Worm (Caenorhabditis elegans): ENCODE measurements around the gene Y116A8C.27.
"Not testable (repeated sequence)": the region's sequence is repeated elsewhere in the genome, so short reads cannot be mapped to it uniquely, and the experiment has no call there.

The Y116A8C.27 gene

DNA sequence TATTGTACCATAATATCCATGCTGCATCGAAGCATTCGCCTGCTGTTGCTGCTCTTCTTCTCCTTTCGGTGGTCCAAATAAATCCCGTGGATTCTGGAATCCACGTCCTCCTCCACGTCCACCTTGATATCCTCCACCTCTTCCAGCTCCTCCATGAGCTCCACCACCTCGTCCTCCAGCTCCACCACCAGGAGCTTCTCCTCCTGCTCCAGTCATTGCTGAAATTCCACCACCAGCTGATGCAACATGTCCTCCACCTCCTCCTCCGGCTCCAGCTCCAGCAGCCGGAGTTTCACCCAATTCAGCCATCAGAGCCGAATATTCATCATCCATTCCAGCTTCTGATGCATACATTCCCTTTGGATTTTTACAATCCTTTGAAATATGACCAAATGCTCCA lies 9.5 kb upstream of the Y116A8C.27 start:
- no peak for TF ChIP-seq W03F9.2 (tag; optimal IDR thresholded peaks at IDR 0.05)
- no peak for TF ChIP-seq him-1 (tag; optimal IDR thresholded peaks at IDR 0.05)
- TF ChIP-seq dao-5 (tag; optimal IDR thresholded peaks at IDR 0.05) = no peak

DNA sequence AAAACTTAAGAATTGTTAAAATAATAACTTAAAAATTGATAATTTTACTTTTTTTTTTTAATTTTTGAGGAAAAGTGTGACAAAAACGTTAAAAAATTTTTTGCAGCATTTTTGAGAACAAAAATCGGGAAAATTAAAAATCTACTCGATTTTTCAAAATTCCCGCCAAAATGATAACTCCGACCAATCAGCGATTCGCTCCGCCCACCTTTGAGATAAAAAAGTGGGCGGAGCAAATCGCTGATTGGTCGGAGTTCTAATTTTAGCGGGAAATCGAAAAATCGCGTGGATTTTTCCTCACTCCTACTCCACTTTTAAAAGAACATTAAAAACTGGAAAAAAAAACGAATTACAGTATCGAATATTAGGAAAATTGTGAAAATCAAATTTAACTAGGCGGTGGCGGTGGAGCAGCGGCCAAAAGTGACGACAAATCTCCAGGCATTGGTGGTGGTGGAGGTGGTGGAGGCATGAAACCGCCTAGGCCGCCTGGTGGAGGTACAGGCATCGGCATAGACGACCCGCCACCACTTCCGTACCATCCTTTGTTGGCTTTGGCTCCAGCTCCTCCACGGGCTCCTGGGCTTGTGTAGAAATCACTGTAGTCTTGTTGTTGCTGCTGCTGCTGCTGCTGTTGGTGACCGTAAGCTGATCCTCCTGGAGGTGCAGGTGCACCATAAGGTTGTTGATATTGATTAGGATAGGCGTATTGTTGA lies 8.2 kb upstream of the Y116A8C.27 start:
- TF ChIP-seq W03F9.2 (tag; optimal IDR thresholded peaks at IDR 0.05) (no peak), dao-5 (tag; optimal IDR thresholded peaks at IDR 0.05) (no peak), him-1 (tag; optimal IDR thresholded peaks at IDR 0.05) (no peak)

DNA sequence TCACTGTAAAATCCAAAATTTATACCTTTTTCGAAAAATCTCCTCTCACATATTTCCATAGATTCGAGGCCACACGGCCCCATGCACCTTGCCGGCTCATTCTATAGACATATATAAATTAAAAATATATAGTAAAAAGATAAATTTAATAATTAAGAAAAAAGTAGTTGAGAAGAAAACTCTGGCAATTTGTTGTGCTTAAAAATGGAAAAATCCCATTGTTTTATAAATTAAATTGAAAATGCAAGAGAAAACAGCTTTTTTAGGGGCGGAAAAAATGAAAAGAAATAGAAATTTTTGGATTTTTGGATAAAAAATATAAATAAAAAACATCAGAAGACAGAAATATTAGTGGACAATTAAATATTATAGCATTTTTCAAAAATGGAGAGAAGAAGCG lies 7.5 kb upstream of the Y116A8C.27 start, which contains the start of gene Y116A8C.30:
Y116A8C.30 (minus strand) TSS at position 101 of the 400 bp plus-strand sequence.
- TF ChIP-seq dao-5 (tag; optimal IDR thresholded peaks at IDR 0.05) = no peak

DNA sequence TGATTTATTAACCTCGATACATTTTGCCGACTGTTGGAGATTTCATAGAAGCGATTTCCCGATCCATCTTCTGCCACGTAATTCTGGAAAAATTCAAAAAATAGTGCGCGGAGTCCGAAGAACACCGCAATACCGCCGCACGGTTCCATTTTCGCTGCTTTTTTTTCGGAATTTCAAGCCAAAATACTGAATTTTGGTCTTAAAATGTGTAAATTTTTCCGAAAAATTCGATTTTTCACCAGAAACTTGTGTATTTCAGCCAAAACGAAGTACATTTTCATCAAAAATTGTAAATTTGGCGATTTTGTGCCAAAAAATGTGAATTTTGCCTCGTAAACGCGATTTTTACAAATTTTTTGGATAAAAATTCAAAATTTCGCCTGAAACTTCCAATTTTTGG lies 7.0 kb upstream of the Y116A8C.27 start:
- TF ChIP-seq W03F9.2 (tag; optimal IDR thresholded peaks at IDR 0.05) = no peak

DNA sequence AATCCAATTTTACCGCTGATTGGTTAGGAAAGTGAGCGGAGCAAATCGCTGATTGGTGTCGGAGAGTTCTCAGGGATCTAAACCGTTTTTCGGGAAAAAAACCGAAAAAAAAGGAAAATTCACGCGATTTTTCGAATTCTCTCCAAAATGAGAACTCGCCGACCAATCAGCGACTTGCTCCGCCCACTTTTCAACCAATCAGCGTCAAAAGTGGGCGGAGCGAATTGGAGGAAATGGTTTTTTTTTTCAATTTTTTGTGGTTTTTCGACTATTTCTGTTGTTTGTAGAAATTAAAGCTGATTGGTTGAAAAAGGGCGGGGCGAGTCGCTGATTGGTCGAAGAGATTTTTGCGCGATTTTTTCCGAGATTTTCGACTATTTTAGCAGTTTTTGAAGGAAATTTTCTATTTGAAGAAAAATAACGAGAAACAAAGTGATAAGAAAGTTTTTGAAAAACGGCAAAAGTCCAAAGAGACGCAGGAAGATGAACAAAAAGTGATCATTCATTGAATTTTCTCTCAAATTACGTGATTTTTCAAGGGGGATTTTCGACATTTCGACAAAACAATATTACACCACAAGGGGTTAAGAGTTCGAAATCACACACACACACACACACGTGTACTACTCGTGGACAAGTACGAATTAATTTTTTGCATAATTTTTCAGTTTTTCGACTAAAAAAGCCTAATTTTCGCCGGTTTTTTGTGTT lies 4.7 kb upstream of the Y116A8C.27 start:
- TF ChIP-seq W03F9.2 (tag; optimal IDR thresholded peaks at IDR 0.05) (no peak), him-1 (tag; optimal IDR thresholded peaks at IDR 0.05) (no peak), dao-5 (tag; optimal IDR thresholded peaks at IDR 0.05) (no peak)

DNA sequence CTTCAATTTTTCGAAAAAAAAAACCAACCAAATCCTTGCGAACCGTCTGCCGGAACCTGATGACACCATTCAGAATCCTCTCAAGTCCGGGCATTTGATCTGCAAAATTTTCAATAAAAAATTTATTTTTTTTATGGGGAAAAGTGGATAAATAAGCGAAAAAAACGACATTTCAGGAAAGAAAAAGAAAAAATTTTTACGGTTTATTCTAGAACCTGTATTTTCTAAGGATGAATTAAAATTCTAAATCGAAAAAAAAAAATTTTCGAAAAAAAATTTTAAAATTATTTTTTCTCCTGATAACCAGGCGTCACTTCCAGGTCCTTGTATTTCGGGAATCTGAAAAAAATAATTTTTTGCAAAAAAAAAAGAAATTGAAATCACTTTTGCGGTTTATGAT lies 4.1 kb upstream of the Y116A8C.27 start, which contains the start of gene bca-2:
bca-2 (minus strand) TSS at position 101 of the 400 bp plus-strand sequence.
- no peak for TF ChIP-seq W03F9.2 (tag; optimal IDR thresholded peaks at IDR 0.05)
- TF ChIP-seq dao-5 (tag; optimal IDR thresholded peaks at IDR 0.05) = no peak
- TF ChIP-seq him-1 (tag; optimal IDR thresholded peaks at IDR 0.05) = no peak

DNA sequence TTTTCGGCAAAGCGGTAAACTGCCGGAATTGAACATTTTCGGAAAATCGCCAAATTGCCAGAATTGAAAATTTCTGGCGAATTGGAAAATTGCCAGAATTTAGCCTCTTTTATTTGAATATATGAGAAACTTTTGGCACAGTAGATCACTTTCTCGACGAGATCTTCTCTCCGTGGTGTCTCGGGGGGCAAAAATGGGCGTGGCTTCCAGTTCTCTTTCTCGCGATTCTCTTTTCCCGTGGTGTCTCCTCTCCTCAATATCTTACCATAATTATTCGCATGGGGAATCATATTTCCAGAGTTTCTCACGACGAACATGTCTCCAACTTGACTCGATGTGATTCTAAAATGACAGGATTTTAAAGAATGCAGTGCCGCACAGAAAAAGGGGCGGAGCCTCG lies 3.0 kb upstream of the Y116A8C.27 start:
- TF ChIP-seq him-1 (tag; optimal IDR thresholded peaks at IDR 0.05) = no peak
- no peak for TF ChIP-seq dao-5 (tag; optimal IDR thresholded peaks at IDR 0.05)
- TF ChIP-seq W03F9.2 (tag; optimal IDR thresholded peaks at IDR 0.05) = no peak

DNA sequence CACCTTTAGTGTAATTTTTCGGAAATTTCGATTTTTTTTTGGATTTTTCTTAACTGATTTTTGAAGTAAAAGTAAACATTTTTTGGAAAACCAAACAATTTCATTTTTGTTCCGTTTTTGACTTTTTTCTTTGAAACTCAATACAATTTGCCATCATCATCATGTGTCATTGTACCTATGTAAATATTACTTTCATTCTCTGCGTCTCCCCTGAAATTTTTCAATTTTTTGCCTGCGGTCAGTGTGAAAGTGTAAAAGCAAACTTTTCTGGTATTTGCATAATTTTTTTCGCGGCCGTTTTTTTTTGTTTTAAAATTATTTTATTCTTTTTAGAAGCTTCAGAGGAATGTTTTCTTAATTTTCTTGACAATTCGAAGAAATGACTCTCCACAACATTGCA lies 2.4 kb downstream of the Y116A8C.27 start, which contains the start of gene Y116A8C.29:
Y116A8C.29 (plus strand) TSS at position 328 of the 400 bp plus-strand sequence.
- no peak for TF ChIP-seq him-1 (tag; optimal IDR thresholded peaks at IDR 0.05)
- no peak for TF ChIP-seq W03F9.2 (tag; optimal IDR thresholded peaks at IDR 0.05)
- TF ChIP-seq dao-5 (tag; optimal IDR thresholded peaks at IDR 0.05) = no peak

DNA sequence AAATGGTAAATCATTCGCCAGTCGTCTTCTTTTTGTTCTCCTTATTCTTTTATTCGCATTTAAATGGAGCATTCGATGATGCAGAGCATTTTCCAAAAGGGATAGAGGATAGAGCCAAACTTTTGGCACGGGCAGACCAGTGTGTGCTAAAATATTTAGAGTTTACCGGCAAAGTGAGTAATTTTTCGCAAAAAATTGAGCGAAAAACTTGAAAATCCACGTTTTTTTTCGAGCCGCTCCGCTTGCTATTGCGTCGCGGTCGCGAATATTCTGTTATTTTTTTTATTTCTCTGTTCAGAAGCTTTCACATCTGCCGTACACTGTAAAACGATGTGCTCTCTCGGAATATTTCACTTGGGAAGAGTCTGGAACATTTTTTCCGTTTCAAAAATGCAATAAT lies 7.2 kb downstream of the Y116A8C.27 start, which contains the start of gene Y116A8C.43:
Y116A8C.43 (plus strand) TSS at position 3 of the 400 bp plus-strand sequence.
- TF ChIP-seq W03F9.2 (tag; optimal IDR thresholded peaks at IDR 0.05) = no peak
- TF ChIP-seq dao-5 (tag; optimal IDR thresholded peaks at IDR 0.05) = no peak

DNA sequence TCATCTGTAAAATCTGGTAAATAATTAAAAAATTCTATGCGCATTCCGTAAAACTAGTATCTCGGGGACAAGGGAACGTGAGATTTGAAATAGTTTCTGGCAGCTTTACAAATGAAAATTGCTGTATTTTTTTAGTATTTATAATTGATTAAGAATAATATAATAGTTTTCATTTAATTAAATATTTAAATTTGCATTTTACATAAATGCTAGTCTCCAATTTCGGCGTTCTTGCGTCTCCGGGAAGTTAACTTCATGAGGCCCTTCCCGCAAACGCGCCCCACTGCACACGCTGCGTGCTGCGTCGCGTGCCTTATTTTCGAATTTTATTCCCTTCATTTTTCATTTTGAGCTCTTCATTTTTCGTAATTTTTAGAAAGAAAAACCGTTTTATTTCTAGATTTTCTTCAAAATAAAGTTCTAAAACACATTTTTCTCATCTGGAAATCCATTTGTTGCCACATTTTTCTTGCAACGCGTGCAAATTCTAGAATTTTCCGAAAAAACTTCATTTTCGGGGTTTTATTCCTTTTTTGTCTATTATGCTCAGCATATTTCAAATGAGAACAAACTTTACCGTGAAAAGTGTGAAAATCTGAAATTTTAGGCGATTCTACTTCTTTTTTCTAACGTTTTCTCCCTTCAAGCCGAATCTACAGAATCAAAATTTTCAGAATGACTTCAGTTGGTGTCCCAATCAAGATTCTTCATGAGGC lies 8.5 kb downstream of the Y116A8C.27 start, which contains the start of the genes snx-13 and snr-1:
snx-13 (minus strand) TSS at position 55 of the 716 bp plus-strand sequence.
snr-1 (plus strand) TSS at position 666 of the 716 bp plus-strand sequence.
- peak; percentile 31 for TF ChIP-seq dao-5 (tag; optimal IDR thresholded peaks at IDR 0.05)
- peak; percentile 39 for TF ChIP-seq him-1 (tag; optimal IDR thresholded peaks at IDR 0.05)
- peak; percentile 89 for TF ChIP-seq W03F9.2 (tag; optimal IDR thresholded peaks at IDR 0.05)

DNA sequence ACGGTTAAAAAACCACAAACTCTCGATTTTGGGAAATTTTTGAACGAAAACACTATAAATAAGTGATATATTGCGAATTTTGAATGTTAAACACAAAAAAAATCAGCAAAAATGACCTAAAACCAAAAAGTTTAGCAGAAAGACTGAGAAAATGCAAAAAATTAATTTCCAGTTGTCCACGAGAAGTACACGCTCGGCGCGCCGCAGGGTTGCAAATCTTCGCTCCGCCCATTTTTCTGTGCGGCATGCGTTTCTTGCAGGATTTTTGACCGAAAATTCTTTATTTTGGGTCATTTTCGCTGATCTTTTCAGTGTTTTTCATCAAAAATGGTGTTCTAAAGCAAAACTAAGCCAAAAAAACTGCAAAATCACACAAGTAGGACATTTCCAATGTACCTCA lies 11.2 kb downstream of the Y116A8C.27 start:
- no peak for TF ChIP-seq W03F9.2 (tag; optimal IDR thresholded peaks at IDR 0.05)
- no peak for TF ChIP-seq him-1 (tag; optimal IDR thresholded peaks at IDR 0.05)
- no peak for TF ChIP-seq dao-5 (tag; optimal IDR thresholded peaks at IDR 0.05)

DNA sequence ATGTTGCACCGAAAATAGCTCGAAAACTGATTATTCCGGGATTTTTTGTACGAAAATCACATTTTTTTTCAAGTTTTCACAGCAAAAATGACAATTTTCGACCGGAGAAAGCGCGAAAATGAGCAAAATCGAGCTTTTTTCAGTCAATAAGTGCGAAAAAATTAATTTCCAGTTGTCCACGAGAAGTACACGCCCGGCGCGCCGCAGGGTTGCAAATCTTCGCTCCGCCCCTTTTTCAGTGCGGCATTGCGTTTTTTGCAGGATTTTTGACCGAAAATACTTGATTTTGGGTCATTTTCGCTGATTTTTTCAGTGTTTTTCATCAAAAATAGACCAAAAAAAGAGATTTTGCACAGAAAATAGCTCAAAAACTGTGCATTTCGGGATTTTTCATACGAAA lies 11.8 kb downstream of the Y116A8C.27 start:
- TF ChIP-seq dao-5 (tag; optimal IDR thresholded peaks at IDR 0.05) = no peak
- no peak for TF ChIP-seq him-1 (tag; optimal IDR thresholded peaks at IDR 0.05)
- TF ChIP-seq W03F9.2 (tag; optimal IDR thresholded peaks at IDR 0.05) = no peak

DNA sequence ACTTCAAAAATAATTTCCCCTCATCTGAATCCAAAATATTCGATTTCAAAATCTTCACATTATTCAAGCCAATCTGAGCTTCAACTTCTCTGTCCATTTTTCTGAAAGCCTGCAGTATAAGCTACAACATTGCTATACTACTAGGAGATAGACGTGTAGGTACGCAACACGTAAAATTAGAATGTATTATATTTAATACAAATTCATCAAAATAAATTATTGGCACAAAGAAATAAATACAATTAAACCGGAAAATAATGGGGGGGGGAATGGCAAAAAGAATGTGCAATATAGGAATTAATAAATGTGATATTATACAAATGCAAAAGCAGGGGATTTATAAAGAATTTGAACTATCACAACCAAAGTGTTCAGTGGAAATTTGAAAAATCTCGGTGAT lies 17.4 kb downstream of the Y116A8C.27 start, which contains the start of gene Y116A8C.25:
Y116A8C.25 (minus strand) TSS at position 101 of the 400 bp plus-strand sequence.
- TF ChIP-seq dao-5 (tag; optimal IDR thresholded peaks at IDR 0.05) (no peak), W03F9.2 (tag; optimal IDR thresholded peaks at IDR 0.05) (no peak), him-1 (tag; optimal IDR thresholded peaks at IDR 0.05) (no peak)

DNA sequence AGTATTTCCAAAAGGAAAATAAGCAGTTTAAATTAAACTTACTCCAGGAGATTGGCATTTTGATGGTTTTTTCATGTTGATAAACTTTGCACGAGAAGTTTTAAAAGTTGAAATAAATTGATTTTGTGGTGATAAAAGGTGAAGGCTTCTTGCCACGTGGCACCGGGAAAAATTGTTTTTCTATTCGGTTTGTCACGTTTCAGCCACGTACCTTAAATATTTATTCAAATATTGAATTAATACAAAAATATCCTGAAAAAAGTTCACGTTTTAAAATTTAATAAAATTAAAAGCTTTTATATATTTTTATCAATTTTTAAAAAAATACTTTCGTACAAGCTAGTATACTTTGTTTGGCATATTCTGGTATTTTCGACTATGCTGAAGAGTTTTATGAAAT lies 25.3 kb downstream of the Y116A8C.27 start, which contains the start of gene Y116A8C.24:
Y116A8C.24 (minus strand) TSS at position 101 of the 400 bp plus-strand sequence.
- not testable (repeated sequence) for TF ChIP-seq him-1, W03F9.2, dao-5 (tag; optimal IDR thresholded peaks at IDR 0.05)
